Fruit fly (Drosophila melanogaster): ENCODE data around the gene CG12259.

CG12259 gene

DNA sequence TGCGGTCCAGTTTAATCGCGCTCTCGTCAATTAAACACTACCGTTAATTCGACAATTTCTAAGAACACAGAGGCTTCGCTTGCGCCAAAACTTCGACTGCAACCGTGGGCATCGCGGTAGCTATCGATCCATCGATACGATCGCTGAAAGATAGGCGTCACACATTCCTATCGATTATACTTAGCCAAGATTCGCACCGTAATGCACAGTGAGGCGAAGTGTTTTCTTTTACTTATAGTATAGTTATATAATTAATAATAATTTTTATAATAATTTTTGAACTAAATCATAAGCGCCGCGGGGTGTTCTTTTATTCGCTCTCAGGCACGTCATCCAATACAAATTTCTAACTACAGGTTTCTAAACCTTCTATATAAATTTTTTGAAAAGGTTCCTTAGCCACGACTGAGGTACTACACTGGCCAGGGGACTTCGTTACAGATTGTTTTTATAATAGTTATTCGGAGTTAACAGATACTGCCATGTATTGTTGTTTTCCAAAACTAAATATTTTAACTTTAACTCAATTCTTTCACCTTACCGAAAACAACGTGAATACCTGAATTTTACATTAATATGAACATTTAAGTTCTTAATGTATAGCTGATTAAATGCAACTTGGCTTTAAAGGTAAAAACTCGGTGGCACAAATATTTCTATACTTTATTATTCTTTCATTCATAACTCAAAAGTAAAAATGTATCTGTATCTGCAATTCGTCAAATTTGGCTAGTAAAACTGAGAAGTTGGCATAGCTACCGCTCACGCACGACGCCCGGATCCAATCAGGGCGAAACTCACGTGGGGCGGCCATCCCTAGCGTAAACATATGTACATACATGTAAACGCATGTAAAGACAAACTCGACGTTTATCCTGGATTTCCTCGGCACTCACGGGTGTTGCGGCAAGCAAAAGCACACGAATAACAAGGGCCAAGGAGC lies 17.1 kb upstream of the CG12259 start, which contains the start of the genes NSD and BOD1 (continued):
- peak; percentile 96 for TF ChIP-seq inv (GFP tag; IDR thresholded peaks at IDR 0.05; ENCODE audit: partially characterized antibody)
- TF ChIP-seq CG10654 (GFP tag; optimal IDR thresholded peaks at IDR 0.05) = peak; percentile 48
- no peak for TF ChIP-seq shn (GFP tag; optimal IDR thresholded peaks at IDR 0.05)
- no peak for TF ChIP-seq chn (GFP tag; optimal IDR thresholded peaks at IDR 0.05)
- TF ChIP-seq Adf1 (GFP tag; IDR thresholded peaks at IDR 0.05) = peak; percentile 36; the same call in 1 of the 2 replicates
- TF ChIP-seq nerfin-1 (tag; optimal IDR thresholded peaks at IDR 0.05) = no peak
- no peak for TF ChIP-seq CG32767 (GFP tag; IDR thresholded peaks at IDR 0.05)
- no peak for TF ChIP-seq prd (optimal IDR thresholded peaks at IDR 0.05)
- peak; percentile 78 for TF ChIP-seq prd (GFP tag; IDR thresholded peaks at IDR 0.05)
- no peak for TF ChIP-seq NK7.1 (GFP tag; optimal IDR thresholded peaks at IDR 0.05)
- TF ChIP-seq gcm (GFP tag; optimal IDR thresholded peaks at IDR 0.05) = no peak
- peak; percentile 45 for TF ChIP-seq CG13424 (tag; optimal IDR thresholded peaks at IDR 0.05)
- no peak for TF ChIP-seq CG6254 (GFP tag; optimal IDR thresholded peaks at IDR 0.05)
- peak; percentile 35 for TF ChIP-seq CG1233 (GFP tag; optimal IDR thresholded peaks at IDR 0.05)
- TF ChIP-seq Dbx (GFP tag; IDR thresholded peaks at IDR 0.05) = peak; percentile 79
- peak; percentile 35 for TF ChIP-seq CG10267 (tag; optimal IDR thresholded peaks at IDR 0.05)
- TF ChIP-seq CG14965 (GFP tag; optimal IDR thresholded peaks at IDR 0.05; ENCODE audit: borderline replicate concordance) = no peak
- peak; percentile 57 for TF ChIP-seq az2 (GFP tag; optimal IDR thresholded peaks at IDR 0.05)
- no peak for TF ChIP-seq Hr39 (optimal IDR thresholded peaks at IDR 0.05)
- TF ChIP-seq CG9876 (GFP tag; optimal IDR thresholded peaks at IDR 0.05) = peak; percentile 2
- TF ChIP-seq usp (GFP tag; optimal IDR thresholded peaks at IDR 0.05) = no peak
- no peak for TF ChIP-seq CG8089 (GFP tag; optimal IDR thresholded peaks at IDR 0.05)
- TF ChIP-seq Tbp (GFP tag; optimal IDR thresholded peaks at IDR 0.05) = no peak
- no peak for TF ChIP-seq cad (GFP tag; optimal IDR thresholded peaks at IDR 0.05)
- TF ChIP-seq Mad (GFP tag; optimal IDR thresholded peaks at IDR 0.05) = no peak
- peak; percentile 34; the same call in 1 of the 2 replicates for TF ChIP-seq Drgx (GFP tag; IDR thresholded peaks at IDR 0.05)
- no peak for TF ChIP-seq yki (optimal IDR thresholded peaks at IDR 0.05)
- peak; percentile 66 for TF ChIP-seq Ada2b (GFP tag; IDR thresholded peaks at IDR 0.05)
- peak; percentile 59 for TF ChIP-seq CG31224 (GFP tag; IDR thresholded peaks at IDR 0.05)
- TF ChIP-seq odd (GFP tag; optimal IDR thresholded peaks at IDR 0.05) = no peak
- TF ChIP-seq CG5245 (GFP tag; optimal IDR thresholded peaks at IDR 0.05) = no peak
- TF ChIP-seq mam (GFP tag; optimal IDR thresholded peaks at IDR 0.05) = peak; percentile 57
- no peak for TF ChIP-seq chm (GFP tag; IDR thresholded peaks at IDR 0.05)
- TF ChIP-seq Blimp-1 (GFP tag; optimal IDR thresholded peaks at IDR 0.05) = no peak
- no peak for TF ChIP-seq CG10565 (GFP tag; optimal IDR thresholded peaks at IDR 0.05)
- TF ChIP-seq pan (optimal IDR thresholded peaks at IDR 0.05) = no peak
- peak in 1 of 2 experiments; percentile 66 for TF ChIP-seq pan (GFP tag; optimal IDR thresholded peaks at IDR 0.05 in 1 of 2, IDR thresholded peaks at IDR 0.05 in 1 of 2)
- TF ChIP-seq dpn (GFP tag; optimal IDR thresholded peaks at IDR 0.05) = peak in 1 of 2 experiments; percentile 47
- TF ChIP-seq schlank (tag; optimal IDR thresholded peaks at IDR 0.05) = peak; percentile 25
- peak; percentile 40; the same call in 1 of the 3 replicates for TF ChIP-seq Mrtf (GFP tag; IDR thresholded peaks at IDR 0.05)
- peak; percentile 60 for TF ChIP-seq CG8388 (GFP tag; optimal IDR thresholded peaks at IDR 0.05)
- peak; percentile 55; the same call in 1 of the 3 replicates for TF ChIP-seq Optix (GFP tag; IDR thresholded peaks at IDR 0.05)
- no peak for TF ChIP-seq CG6683 (GFP tag; optimal IDR thresholded peaks at IDR 0.05)
- no peak for TF ChIP-seq da (GFP tag; optimal IDR thresholded peaks at IDR 0.05)
- peak; percentile 100 for TF ChIP-seq Dref (GFP tag; IDR thresholded peaks at IDR 0.05)
- TF ChIP-seq CG9609 (GFP tag; optimal IDR thresholded peaks at IDR 0.05) = peak; percentile 1
- no peak for TF ChIP-seq sc (optimal IDR thresholded peaks at IDR 0.05)
- TF ChIP-seq sc (GFP tag; optimal IDR thresholded peaks at IDR 0.05) = no peak
- no peak for TF ChIP-seq ac (GFP tag; optimal IDR thresholded peaks at IDR 0.05)
- no peak for TF ChIP-seq CG2202 (tag; optimal IDR thresholded peaks at IDR 0.05)
- TF ChIP-seq ttk (GFP tag; IDR thresholded peaks at IDR 0.05) = peak; percentile 40; the same call in 1 of the 2 replicates

All from whole organism, embryonic.